Worm (Caenorhabditis elegans) whole organism, L1 larva: ENCODE results near the gene cks-1.
A peak's percentile ranks its signal among the peaks of the same experiment; 100 is the strongest.

ENCODE experiments used
- C16A3.4 ChIP-seq: fragments of 150-350 bp; optimal IDR thresholded peaks from 2 replicates; lab custom pipeline; 2014; ENCODE audit warnings: missing biosample characterization, missing genetic modification characterization
- Y116A8C.19 ChIP-seq: sonication (generic microtip); optimal IDR thresholded peaks from 2 replicates; lab custom pipeline; 2016; ENCODE audit warnings: missing compliant biosample characterization, missing genetic modification characterization, borderline replicate concordance
- aly-2 ChIP-seq: fragments of 150-350 bp; optimal IDR thresholded peaks from 2 replicates; lab custom pipeline; 2014; ENCODE audit warnings: missing biosample characterization, missing genetic modification characterization
- ama-1 ChIP-seq: fragments of 150-350 bp; optimal IDR thresholded peaks from 2 replicates; lab custom pipeline; 2014
- ceh-63 ChIP-seq: fragments of 200-800 bp; sonication (Bioruptor generic); optimal IDR thresholded peaks from 2 replicates; lab custom pipeline; 2018; ENCODE audit warnings: mild to moderate bottlenecking, missing genetic modification characterization, missing compliant biosample characterization
- ceh-8 ChIP-seq: fragments of 200-800 bp; sonication (Bioruptor generic); optimal IDR thresholded peaks from 2 replicates; lab custom pipeline; 2018; ENCODE audit warnings: mild to moderate bottlenecking, missing genetic modification characterization, moderate library complexity, missing compliant biosample characterization
- ceh-82 ChIP-seq, 3 experiments: fragments of 150-350 bp in 1 of 3; sonication (generic microtip) in 2 of 3; optimal IDR thresholded peaks; 2 replicates each; lab custom pipeline; 2014 to 2017; ENCODE audit warnings: missing biosample characterization in 3 of 3, missing genetic modification characterization in 3 of 3
- ces-1 ChIP-seq: fragments of 150-350 bp; optimal IDR thresholded peaks from 2 replicates; lab custom pipeline; 2014; ENCODE audit warnings: missing biosample characterization, missing genetic modification reagents, missing genetic modification characterization
- dpl-1 ChIP-seq, 3 experiments: fragments of 150-350 bp in 2 of 3; sonication (generic microtip) in 1 of 3; optimal IDR thresholded peaks; 2 replicates each; lab custom pipeline; 2014 to 2017; ENCODE audit warnings: missing biosample characterization in 3 of 3, missing genetic modification characterization in 3 of 3, missing genetic modification reagents in 3 of 3
- efl-1 ChIP-seq, 4 experiments: fragments of 150-350 bp; optimal IDR thresholded peaks in 3 of 4; peaks in 1 of 4; 1 replicate in 1 of 4; 2 replicates in 3 of 4; lab custom pipeline; 2014; ENCODE audit warnings: missing biosample characterization in 2 of 4, missing genetic modification characterization in 2 of 4, missing genetic modification reagents in 2 of 4
- elt-2 ChIP-seq: sonication (generic microtip); optimal IDR thresholded peaks from 2 replicates; lab custom pipeline; 2016; ENCODE audit warnings: missing genetic modification characterization, mild to moderate bottlenecking, inconsistent platforms, missing compliant biosample characterization, missing genetic modification reagents
- elt-3 ChIP-seq, 6 experiments: fragments of 150-350 bp in 1 of 6; sonication (generic microtip); optimal IDR thresholded peaks; 2 replicates each; lab custom pipeline; 2017 to 2018; ENCODE audit warnings: missing biosample characterization in 6 of 6, missing genetic modification characterization in 6 of 6, inconsistent platforms in 1 of 6
- fkh-4 ChIP-seq: sonication (generic microtip); optimal IDR thresholded peaks from 2 replicates; lab custom pipeline; 2016; ENCODE audit warnings: missing compliant biosample characterization, missing genetic modification characterization, borderline replicate concordance
- fos-1 ChIP-seq: fragments of 150-350 bp; optimal IDR thresholded peaks from 2 replicates; lab custom pipeline; 2014; ENCODE audit warnings: missing biosample characterization, missing genetic modification characterization
- hlh-4 ChIP-seq: sonication (generic microtip); optimal IDR thresholded peaks from 2 replicates; lab custom pipeline; 2016; ENCODE audit warnings: mild to moderate bottlenecking, missing genetic modification characterization, missing compliant biosample characterization
- hpl-2 ChIP-seq: fragments of 150-350 bp; optimal IDR thresholded peaks from 2 replicates; lab custom pipeline; 2014; ENCODE audit warnings: missing biosample characterization, missing genetic modification reagents, missing genetic modification characterization
- irx-1 ChIP-seq: sonication (generic microtip); optimal IDR thresholded peaks from 2 replicates; lab custom pipeline; 2016; ENCODE audit warnings: missing genetic modification characterization, missing compliant biosample characterization
- jun-1 ChIP-seq: fragments of 150-350 bp; optimal IDR thresholded peaks from 2 replicates; lab custom pipeline; 2014; ENCODE audit warnings: missing biosample characterization, missing genetic modification reagents, missing genetic modification characterization
- lin-14 ChIP-seq: fragments of 200-800 bp; sonication (Bioruptor generic); optimal IDR thresholded peaks from 2 replicates; lab custom pipeline; 2018; ENCODE audit warnings: mild to moderate bottlenecking, missing genetic modification characterization, moderate library complexity, missing compliant biosample characterization
- lin-15B ChIP-seq: fragments of 150-350 bp; sonication (generic microtip); optimal IDR thresholded peaks from 3 replicates; lab custom pipeline; 2014; ENCODE audit warnings: missing biosample characterization, missing genetic modification characterization
- lin-35 ChIP-seq, 2 experiments: fragments of 150-350 bp; optimal IDR thresholded peaks; 2 replicates each; lab custom pipeline; 2014; ENCODE audit warnings: missing biosample characterization in 2 of 2, missing genetic modification characterization in 2 of 2, missing genetic modification reagents in 2 of 2
- lir-3 ChIP-seq: sonication (generic microtip); optimal IDR thresholded peaks from 2 replicates; lab custom pipeline; 2016; ENCODE audit warnings: mild to moderate bottlenecking, missing genetic modification characterization, moderate library complexity, missing compliant biosample characterization; ENCODE audit not compliant: poor library complexity
- mab-9 ChIP-seq: fragments of 200-800 bp; sonication (Bioruptor generic); IDR thresholded peaks from 2 replicates; pipeline ENCODE4 v1.3.6; 2022; ENCODE audit warnings: missing genetic modification reagents, missing genetic modification characterization, missing compliant biosample characterization
- mdl-1 ChIP-seq, 2 experiments: fragments of 150-350 bp; optimal IDR thresholded peaks; 2 replicates each; lab custom pipeline; 2014 to 2017; ENCODE audit warnings: missing biosample characterization in 2 of 2, missing genetic modification characterization in 2 of 2, inconsistent platforms in 1 of 2
- mep-1 ChIP-seq: fragments of 150-350 bp; optimal IDR thresholded peaks from 2 replicates; lab custom pipeline; 2014; ENCODE audit warnings: missing biosample characterization, missing genetic modification characterization
- nhr-12 ChIP-seq: sonication (generic microtip); optimal IDR thresholded peaks from 2 replicates; lab custom pipeline; 2017; ENCODE audit warnings: missing biosample characterization, missing genetic modification characterization
- nhr-19 ChIP-seq: fragments of 200-800 bp; sonication (Bioruptor generic); conservative IDR thresholded peaks from 2 replicates; pipeline ENCODE4 v1.3.6; 2022; ENCODE audit warnings: missing genetic modification characterization, missing compliant biosample characterization
- nhr-20 ChIP-seq: sonication (generic microtip); optimal IDR thresholded peaks from 2 replicates; lab custom pipeline; 2016; ENCODE audit warnings: mild to moderate bottlenecking, missing genetic modification characterization, missing compliant biosample characterization
- nhr-47 ChIP-seq: sonication (generic microtip); optimal IDR thresholded peaks from 2 replicates; lab custom pipeline; 2016; ENCODE audit warnings: mild to moderate bottlenecking, missing genetic modification characterization, moderate library complexity, missing compliant biosample characterization
- nhr-71 ChIP-seq: sonication (generic microtip); optimal IDR thresholded peaks from 2 replicates; lab custom pipeline; 2016; ENCODE audit warnings: mild to moderate bottlenecking, missing genetic modification characterization, moderate library complexity, missing compliant biosample characterization
- nhr-76 ChIP-seq: sonication (generic microtip); optimal IDR thresholded peaks from 2 replicates; lab custom pipeline; 2017; ENCODE audit warnings: missing biosample characterization, missing genetic modification characterization
- nhr-84 ChIP-seq: sonication (generic microtip); optimal IDR thresholded peaks from 2 replicates; lab custom pipeline; 2017; ENCODE audit warnings: missing biosample characterization, missing genetic modification characterization
- nhr-85 ChIP-seq: sonication (generic microtip); peaks from one replicate; lab custom pipeline; 2016; ENCODE audit warnings: missing genetic modification characterization, inconsistent platforms, missing compliant biosample characterization
- nhr-90 ChIP-seq: sonication (generic microtip); optimal IDR thresholded peaks from 2 replicates; lab custom pipeline; 2016; ENCODE audit warnings: mild to moderate bottlenecking, missing genetic modification characterization, missing compliant biosample characterization; ENCODE audit not compliant: poor library complexity
- rnt-1 ChIP-seq: sonication (generic microtip); optimal IDR thresholded peaks from 2 replicates; lab custom pipeline; 2016; ENCODE audit warnings: mild to moderate bottlenecking, missing genetic modification characterization, moderate library complexity, missing compliant biosample characterization
- skn-1 ChIP-seq: fragments of 150-350 bp; optimal IDR thresholded peaks from 2 replicates; lab custom pipeline; 2014; ENCODE audit warnings: missing biosample characterization, missing genetic modification characterization
- snu-23 ChIP-seq: sonication (generic microtip); optimal IDR thresholded peaks from 2 replicates; lab custom pipeline; 2016; ENCODE audit warnings: missing genetic modification characterization, missing compliant biosample characterization
- sptf-1 ChIP-seq: fragments of 150-350 bp; optimal IDR thresholded peaks from 2 replicates; lab custom pipeline; 2014; ENCODE audit warnings: missing biosample characterization, missing genetic modification characterization
- sup-37 ChIP-seq: fragments of 200-800 bp; sonication (Bioruptor generic); optimal IDR thresholded peaks from 2 replicates; lab custom pipeline; 2018; ENCODE audit warnings: mild to moderate bottlenecking, missing genetic modification characterization, missing compliant biosample characterization
- tbx-2 ChIP-seq: sonication (generic microtip); optimal IDR thresholded peaks from 2 replicates; lab custom pipeline; 2016; ENCODE audit warnings: missing genetic modification characterization, missing compliant biosample characterization
- unc-30 ChIP-seq: sonication (generic microtip); optimal IDR thresholded peaks from 2 replicates; lab custom pipeline; 2017; ENCODE audit warnings: missing biosample characterization, missing genetic modification characterization
- unc-98 ChIP-seq: fragments of 200-800 bp; sonication (Bioruptor generic); IDR thresholded peaks from 2 replicates; pipeline ENCODE4 v1.3.6; 2022; ENCODE audit warnings: missing genetic modification characterization, missing compliant biosample characterization
- vab-15 ChIP-seq: sonication (generic microtip); optimal IDR thresholded peaks from 2 replicates; lab custom pipeline; 2017; ENCODE audit warnings: missing genotype, mild to moderate bottlenecking, missing genetic modification characterization, missing compliant biosample characterization
- xbp-1 ChIP-seq: sonication (generic microtip); optimal IDR thresholded peaks from 2 replicates; lab custom pipeline; 2016; ENCODE audit warnings: missing genetic modification characterization, missing compliant biosample characterization
- zag-1 ChIP-seq: fragments of 150-350 bp; optimal IDR thresholded peaks from 2 replicates; lab custom pipeline; 2014; ENCODE audit warnings: missing biosample characterization, missing genetic modification characterization
- zip-4 ChIP-seq: fragments of 200-800 bp; sonication (Bioruptor generic); optimal IDR thresholded peaks from 2 replicates; lab custom pipeline; 2018; ENCODE audit warnings: mild to moderate bottlenecking, missing genetic modification characterization, moderate library complexity, missing compliant biosample characterization

cks-1 gene

ce11 chrIV:8506034-8506433, 7.7 kb upstream of the cks-1 start:
- no peak for TF ChIP-seq lin-15B (tag; lab: Kevin White, UChicago)
- TF ChIP-seq unc-98 = no peak
- no peak for TF ChIP-seq mdl-1 (tag; optimal IDR thresholded peaks at IDR 0.05; lab: Kevin White, UChicago)
- no peak for TF ChIP-seq elt-2 (tag; lab: Kevin White, UChicago)
- no peak for TF ChIP-seq snu-23 (GFP tag; lab: Kevin White, UChicago)
- TF ChIP-seq Y116A8C.19 (tag; lab: Kevin White, UChicago) = no peak
- TF ChIP-seq, all 84 proteins: peak for 0

- TF ChIP-seq vab-15 = no peak
- no peak for TF ChIP-seq zip-4 (GFP tag; lab: Kevin White, UChicago)
- TF ChIP-seq fkh-4 (tag; lab: Kevin White, UChicago) = no peak
- TF ChIP-seq irx-1 (tag; lab: Kevin White, UChicago) = no peak
- no peak for TF ChIP-seq skn-1 (tag; lab: Kevin White, UChicago)
- TF ChIP-seq unc-30 (tag; lab: Kevin White, UChicago) = no peak
- no peak for TF ChIP-seq mab-9 (GFP tag; lab: Robert Waterston, UW)
- peak; percentile 6 to 51 for TF ChIP-seq efl-1 (optimal IDR thresholded peaks at IDR 0.05; lab: Kevin White, UChicago)
- TF ChIP-seq efl-1 (GFP tag; optimal IDR thresholded peaks at IDR 0.05 in 1 of 2; lab: Kevin White, UChicago) = no peak
- no peak for TF ChIP-seq nhr-12 (tag; lab: Kevin White, UChicago)
- no peak for TF ChIP-seq ama-1 (lab: Kevin White, UChicago)
- TF ChIP-seq sup-37 (GFP tag; lab: Kevin White, UChicago) = no peak
- no peak for TF ChIP-seq ceh-8 (GFP tag; lab: Kevin White, UChicago)
- peak; percentile 32 for TF ChIP-seq jun-1 (tag; lab: Kevin White, UChicago)
- no peak for TF ChIP-seq sptf-1 (tag; lab: Kevin White, UChicago)
- TF ChIP-seq lin-14 (GFP tag; lab: Kevin White, UChicago) = peak; percentile 27
- TF ChIP-seq elt-3 (tag; optimal IDR thresholded peaks at IDR 0.05; lab: Kevin White, UChicago) = peak in 1 of 6 experiments; percentile 2
- TF ChIP-seq rnt-1 (tag; lab: Kevin White, UChicago) = peak; percentile 14
- TF ChIP-seq fos-1 = peak; percentile 84
- TF ChIP-seq hlh-4 (tag; lab: Kevin White, UChicago) = no peak
- peak in 1 of 2 experiments; percentile 1 for TF ChIP-seq lin-35 (GFP tag; optimal IDR thresholded peaks at IDR 0.05; lab: Kevin White, UChicago)
- TF ChIP-seq C16A3.4 = no peak
- peak; percentile 20 for TF ChIP-seq nhr-90 (tag; lab: Kevin White, UChicago)
- TF ChIP-seq nhr-84 (tag; lab: Kevin White, UChicago) = no peak
Measured at ce11 chrIV:8510534-8510933, 3.2 kb upstream of the cks-1 start, which contains the start of gene tag-77. tag-77 (minus strand) TSS chrIV:8510548.

- TF ChIP-seq hpl-2 (GFP tag; lab: Kevin White, UChicago) (no peak), ces-1 (GFP tag; lab: Kevin White, UChicago) (peak; percentile 46), irx-1 (tag; lab: Kevin White, UChicago) (peak; percentile 11), mep-1 (tag; lab: Kevin White, UChicago) (peak; percentile 51), nhr-20 (tag; lab: Kevin White, UChicago) (peak; percentile 29), snu-23 (GFP tag; lab: Kevin White, UChicago) (peak; percentile 58), nhr-76 (tag; lab: Kevin White, UChicago) (no peak), lir-3 (tag; lab: Kevin White, UChicago) (no peak), dpl-1 (GFP tag; optimal IDR thresholded peaks at IDR 0.05; lab: Kevin White, UChicago) (peak; percentile 84 to 90 (median 87)), xbp-1 (tag; lab: Kevin White, UChicago) (peak; percentile 43), vab-15 (peak; percentile 19), sup-37 (GFP tag; lab: Kevin White, UChicago) (no peak), elt-3 (tag; optimal IDR thresholded peaks at IDR 0.05; lab: Kevin White, UChicago) (peak in 1 of 6 experiments; percentile 62), hlh-4 (tag; lab: Kevin White, UChicago) (no peak), ceh-82 (tag; optimal IDR thresholded peaks at IDR 0.05; lab: Kevin White, UChicago) (peak in 2 of 3 experiments; percentile 20 to 63), aly-2 (no peak), mdl-1 (tag; optimal IDR thresholded peaks at IDR 0.05; lab: Kevin White, UChicago) (peak in 1 of 2 experiments; percentile 19), nhr-71 (tag; lab: Kevin White, UChicago) (peak; percentile 42), lin-35 (GFP tag; optimal IDR thresholded peaks at IDR 0.05; lab: Kevin White, UChicago) (peak; percentile 87 to 91), fos-1 (no peak), nhr-47 (tag; lab: Kevin White, UChicago) (peak; percentile 45), rnt-1 (tag; lab: Kevin White, UChicago) (peak; percentile 59), tbx-2 (tag; lab: Kevin White, UChicago) (peak; percentile 27), lin-14 (GFP tag; lab: Kevin White, UChicago) (peak; percentile 42), skn-1 (tag; lab: Kevin White, UChicago) (peak; percentile 33), efl-1 (optimal IDR thresholded peaks at IDR 0.05; lab: Kevin White, UChicago) (peak; percentile 89), efl-1 (GFP tag; optimal IDR thresholded peaks at IDR 0.05 in 1 of 2; lab: Kevin White, UChicago) (peak; percentile 88 to 98), nhr-19 (peak; percentile 16; the same call in 1 of the 2 replicates), zag-1 (tag; lab: Kevin White, UChicago) (no peak), nhr-85 (peak; percentile 43), ceh-63 (GFP tag; lab: Kevin White, UChicago) (no peak)
Measured at ce11 chrIV:8511056-8511455, 2.7 kb upstream of the cks-1 start, which contains the start of gene mes-6. mes-6 (plus strand) TSS chrIV:8511284.
